Fruit fly (Drosophila melanogaster) whole organism, embryonic: ENCODE measurements around the gene CG10803.

Experiments used
- Atf-2 ChIP-seq: fragments of 200-800 bp; sonication (Bioruptor generic); optimal IDR thresholded peaks from 2 replicates; lab custom pipeline; 2016; ENCODE audit warnings: missing biosample characterization, missing genetic modification characterization
- CG10462 ChIP-seq: fragments of 200-800 bp; sonication (Bioruptor generic); optimal IDR thresholded peaks from 2 replicates; lab custom pipeline; 2016; ENCODE audit warnings: missing biosample characterization, missing genetic modification characterization
- CG12659 ChIP-seq: fragments of 200-800 bp; sonication (Bioruptor generic); optimal IDR thresholded peaks from 3 replicates; lab custom pipeline; 2017; ENCODE audit warnings: mild to moderate bottlenecking, missing biosample characterization, missing genetic modification reagents, missing genetic modification characterization
- CG13287 ChIP-seq: fragments of 200-800 bp; sonication (Bioruptor generic); IDR thresholded peaks from 2 replicates; pipeline ENCODE4 v1.3.6; 2022; ENCODE audit warnings: missing biosample characterization, missing genetic modification characterization; ENCODE audit not compliant: partially characterized antibody
- CG14014 ChIP-seq: fragments of 200-800 bp; sonication (Bioruptor generic); IDR thresholded peaks from 2 replicates; pipeline ENCODE4 v1.3.6; 2022; ENCODE audit warnings: missing biosample characterization, missing genetic modification characterization
- CG1603 ChIP-seq: fragments of 200-800 bp; sonication (Bioruptor generic); optimal IDR thresholded peaks from 2 replicates; lab custom pipeline; 2019; ENCODE audit warnings: missing biosample characterization, mild to moderate bottlenecking, missing genetic modification characterization, moderate library complexity
- CG17829 ChIP-seq: fragments of 200-800 bp; optimal IDR thresholded peaks from 2 replicates; lab custom pipeline; 2019; ENCODE audit warnings: missing biosample characterization, mild to moderate bottlenecking, missing genetic modification characterization, moderate library complexity
- CG18011 ChIP-seq: fragments of 200-800 bp; sonication (Bioruptor generic); optimal IDR thresholded peaks from 2 replicates; lab custom pipeline; 2017; ENCODE audit warnings: missing biosample characterization, missing genetic modification characterization, mild to moderate bottlenecking, moderate library complexity, missing genotype
- CG1832 ChIP-seq: fragments of 200-800 bp; sonication (Bioruptor generic); optimal IDR thresholded peaks from 2 replicates; lab custom pipeline; 2017; ENCODE audit warnings: missing biosample characterization, mild to moderate bottlenecking, missing genetic modification characterization, inconsistent platforms
- CG2712 ChIP-seq: fragments of 200-800 bp; optimal IDR thresholded peaks from 3 replicates; lab custom pipeline; 2019; ENCODE audit warnings: missing biosample characterization, mild to moderate bottlenecking, missing genetic modification characterization, moderate library complexity
- CG4360 ChIP-seq: fragments of 200-800 bp; sonication (Bioruptor generic); IDR thresholded peaks from 2 replicates; pipeline ENCODE4 v1.3.6; 2022; ENCODE audit warnings: missing biosample characterization, missing genetic modification characterization
- CG4730 ChIP-seq: fragments of 200-800 bp; sonication (Bioruptor generic); IDR thresholded peaks from 2 replicates; pipeline ENCODE4 v1.3.6; 2022; ENCODE audit warnings: missing biosample characterization, missing genetic modification characterization
- CG5953 ChIP-seq: fragments of 200-800 bp; sonication (Bioruptor generic); IDR thresholded peaks from 2 replicates; pipeline ENCODE4 v1.3.6; 2022; ENCODE audit warnings: missing biosample characterization, missing genetic modification characterization
- CG7987 ChIP-seq: fragments of 200-800 bp; sonication (Bioruptor generic); optimal IDR thresholded peaks from 2 replicates; lab custom pipeline; 2018; ENCODE audit warnings: missing biosample characterization, mild to moderate bottlenecking, missing genetic modification characterization, moderate library complexity
- CG8924 ChIP-seq: fragments of 200-800 bp; optimal IDR thresholded peaks from 3 replicates; lab custom pipeline; 2019; ENCODE audit warnings: missing biosample characterization, mild to moderate bottlenecking, missing genetic modification characterization, moderate library complexity
- CG9215 ChIP-seq: fragments of 200-800 bp; sonication (Bioruptor generic); IDR thresholded peaks from 2 replicates; pipeline ENCODE4 v1.3.6; 2022; ENCODE audit warnings: missing biosample characterization, missing genetic modification characterization
- CrebB ChIP-seq: fragments of 200-800 bp; sonication (Bioruptor generic); optimal IDR thresholded peaks from 3 replicates; lab custom pipeline; 2018; ENCODE audit warnings: missing biosample characterization, mild to moderate bottlenecking, missing genetic modification characterization
- D ChIP-seq, 2 experiments: fragments of 200-800 bp in 1 of 2; fragments of >200 bp in 1 of 2; sonication (Bioruptor generic) in 1 of 2; optimal IDR thresholded peaks; 2 replicates in 1 of 2; 3 replicates in 1 of 2; lab custom pipeline; 2017; ENCODE audit warnings: mild to moderate bottlenecking in 1 of 2, missing biosample characterization in 1 of 2, missing genetic modification characterization in 1 of 2, missing genetic modification reagents in 1 of 2
- Dad ChIP-seq: fragments of 200-800 bp; sonication (Bioruptor generic); optimal IDR thresholded peaks from 3 replicates; lab custom pipeline; 2016; ENCODE audit warnings: missing biosample characterization, missing genetic modification characterization
- Dek ChIP-seq: fragments of 200-800 bp; sonication (Bioruptor generic); optimal IDR thresholded peaks from 3 replicates; lab custom pipeline; 2019; ENCODE audit warnings: missing biosample characterization, mild to moderate bottlenecking, missing genetic modification characterization, moderate library complexity
- Dip3 ChIP-seq: fragments of 200-800 bp; sonication (Bioruptor generic); optimal IDR thresholded peaks from 3 replicates; lab custom pipeline; 2016; ENCODE audit warnings: missing biosample characterization, missing genetic modification characterization
- Elba2 ChIP-seq: fragments of 200-800 bp; sonication (Bioruptor generic); optimal IDR thresholded peaks from 3 replicates; lab custom pipeline; 2016; ENCODE audit warnings: missing biosample characterization, missing genetic modification characterization
- Hr51 ChIP-seq, 2 experiments: fragments of 200-800 bp; sonication (Bioruptor generic); optimal IDR thresholded peaks; 2 replicates in 1 of 2; 3 replicates in 1 of 2; lab custom pipeline; 2016 to 2018; ENCODE audit warnings: missing biosample characterization in 2 of 2, missing genetic modification characterization in 2 of 2, mild to moderate bottlenecking in 1 of 2, moderate library complexity in 1 of 2
- Kr ChIP-seq: fragments of 200-800 bp; sonication (Bioruptor generic); optimal IDR thresholded peaks from 2 replicates; lab custom pipeline; 2017; ENCODE audit warnings: missing biosample characterization, mild to moderate bottlenecking, missing genetic modification characterization
- MTF-1 ChIP-seq: fragments of 200-800 bp; sonication (Bioruptor generic); optimal IDR thresholded peaks from 2 replicates; lab custom pipeline; 2018; ENCODE audit warnings: missing biosample characterization, mild to moderate bottlenecking, missing genetic modification characterization, borderline replicate concordance
- Mes4 ChIP-seq: fragments of 200-800 bp; sonication (Bioruptor generic); optimal IDR thresholded peaks from 2 replicates; lab custom pipeline; 2016; ENCODE audit warnings: missing biosample characterization, missing genetic modification characterization
- NFAT ChIP-seq: fragments of 200-800 bp; sonication (Bioruptor generic); IDR thresholded peaks from 2 replicates; pipeline ENCODE4 v1.3.6; 2022; ENCODE audit warnings: missing biosample characterization, missing genetic modification characterization
- Nf-YC ChIP-seq: fragments of 200-800 bp; optimal IDR thresholded peaks from 3 replicates; lab custom pipeline; 2019; ENCODE audit warnings: missing biosample characterization, mild to moderate bottlenecking, missing genetic modification characterization, moderate library complexity
- Sin3A ChIP-seq: fragments of >200 bp; optimal IDR thresholded peaks from 2 replicates; lab custom pipeline; 2018
- Taf1 ChIP-seq: fragments of 200-800 bp; sonication (Bioruptor generic); IDR thresholded peaks from 2 replicates; pipeline ENCODE4 v1.3.6; 2022; ENCODE audit warnings: missing biosample characterization, missing genetic modification characterization
- abd-A ChIP-seq: fragments of 200-800 bp; sonication (Bioruptor generic); optimal IDR thresholded peaks from 3 replicates; lab custom pipeline; 2019; ENCODE audit warnings: missing biosample characterization, mild to moderate bottlenecking, missing genetic modification characterization, moderate library complexity
- ara ChIP-seq: fragments of 200-800 bp; sonication (Bioruptor generic); IDR thresholded peaks from 2 replicates; pipeline ENCODE4 v1.3.6; 2022; ENCODE audit warnings: missing biosample characterization, missing genetic modification characterization
- br ChIP-seq: fragments of >200 bp; optimal IDR thresholded peaks from 2 replicates; lab custom pipeline; 2017
- cg ChIP-seq: fragments of 200-800 bp; sonication (Bioruptor generic); optimal IDR thresholded peaks from 3 replicates; lab custom pipeline; 2019; ENCODE audit warnings: missing biosample characterization, mild to moderate bottlenecking, missing genetic modification characterization, moderate library complexity
- chm ChIP-seq: fragments of 200-800 bp; sonication (Bioruptor generic); IDR thresholded peaks from 2 replicates; pipeline ENCODE4 v1.3.6; 2022; ENCODE audit warnings: missing biosample characterization, missing genetic modification characterization
- exex ChIP-seq: fragments of 200-800 bp; sonication (Bioruptor generic); optimal IDR thresholded peaks from 4 replicates; lab custom pipeline; 2018; ENCODE audit warnings: missing biosample characterization, mild to moderate bottlenecking, missing genetic modification characterization, moderate library complexity
- eyg ChIP-seq: fragments of 200-800 bp; sonication (Bioruptor generic); optimal IDR thresholded peaks from 3 replicates; lab custom pipeline; 2016; ENCODE audit warnings: missing biosample characterization, missing genetic modification characterization
- gt ChIP-seq: fragments of 200-800 bp; sonication (Bioruptor generic); IDR thresholded peaks from 2 replicates; pipeline ENCODE4 v1.3.6; 2022; ENCODE audit warnings: missing biosample characterization, missing genetic modification characterization
- klu ChIP-seq: fragments of 200-800 bp; sonication (Bioruptor generic); IDR thresholded peaks from 2 replicates; pipeline ENCODE4 v1.3.6; 2022; ENCODE audit warnings: missing biosample characterization, missing genetic modification characterization
- lilli ChIP-seq: fragments of 200-800 bp; sonication (Bioruptor generic); optimal IDR thresholded peaks from 3 replicates; lab custom pipeline; 2016; ENCODE audit warnings: missing biosample characterization, missing genetic modification characterization
- phol ChIP-seq: fragments of 200-800 bp; sonication (Bioruptor generic); optimal IDR thresholded peaks from 3 replicates; lab custom pipeline; 2018; ENCODE audit warnings: missing biosample characterization, mild to moderate bottlenecking, missing genetic modification characterization, moderate library complexity
- pita ChIP-seq: fragments of 200-800 bp; sonication (Bioruptor generic); optimal IDR thresholded peaks from 2 replicates; lab custom pipeline; 2017; ENCODE audit warnings: missing biosample characterization, mild to moderate bottlenecking, missing genetic modification characterization
- prd ChIP-seq, 3 experiments: fragments of >200 bp in 2 of 3; fragments of 200-800 bp in 1 of 3; sonication (Bioruptor generic) in 1 of 3; optimal IDR thresholded peaks in 2 of 3; IDR thresholded peaks in 1 of 3; 2 replicates in 2 of 3; 3 replicates in 1 of 3; pipeline versions ENCODE4 v1.3.6 to Lab custom; 2017 to 2022; ENCODE audit warnings: missing biosample characterization in 1 of 3, missing genetic modification characterization in 1 of 3
- sens ChIP-seq: fragments of 200-800 bp; sonication (Bioruptor generic); peaks from one replicate; lab custom pipeline; 2016; ENCODE audit warnings: missing biosample characterization, missing genetic modification characterization
- sens-2 ChIP-seq: fragments of 200-800 bp; sonication (Bioruptor generic); IDR thresholded peaks from 2 replicates; pipeline ENCODE4 v1.3.6; 2022; ENCODE audit warnings: missing biosample characterization, missing genetic modification characterization
- sima ChIP-seq: fragments of 200-800 bp; sonication (Bioruptor generic); optimal IDR thresholded peaks from 2 replicates; lab custom pipeline; 2016; ENCODE audit warnings: missing biosample characterization, missing genetic modification characterization
- so ChIP-seq: fragments of 200-800 bp; sonication (Bioruptor generic); IDR thresholded peaks from 3 replicates; pipeline ENCODE4 v1.3.6; 2022; ENCODE audit warnings: missing biosample characterization, missing genetic modification characterization
- sr ChIP-seq: fragments of 200-800 bp; sonication (Bioruptor generic); IDR thresholded peaks from 3 replicates; pipeline ENCODE4 v1.3.6; 2022; ENCODE audit warnings: missing biosample characterization, missing genetic modification characterization
- stwl ChIP-seq: fragments of 200-800 bp; sonication (Bioruptor generic); optimal IDR thresholded peaks from 3 replicates; lab custom pipeline; 2018; ENCODE audit warnings: missing biosample characterization, mild to moderate bottlenecking, missing genetic modification characterization, moderate library complexity
- wdn ChIP-seq: fragments of 200-800 bp; sonication (Bioruptor generic); IDR thresholded peaks from 2 replicates; pipeline ENCODE4 v1.3.6; 2022; ENCODE audit warnings: missing biosample characterization, missing genetic modification characterization

The CG10803 gene

DNA sequence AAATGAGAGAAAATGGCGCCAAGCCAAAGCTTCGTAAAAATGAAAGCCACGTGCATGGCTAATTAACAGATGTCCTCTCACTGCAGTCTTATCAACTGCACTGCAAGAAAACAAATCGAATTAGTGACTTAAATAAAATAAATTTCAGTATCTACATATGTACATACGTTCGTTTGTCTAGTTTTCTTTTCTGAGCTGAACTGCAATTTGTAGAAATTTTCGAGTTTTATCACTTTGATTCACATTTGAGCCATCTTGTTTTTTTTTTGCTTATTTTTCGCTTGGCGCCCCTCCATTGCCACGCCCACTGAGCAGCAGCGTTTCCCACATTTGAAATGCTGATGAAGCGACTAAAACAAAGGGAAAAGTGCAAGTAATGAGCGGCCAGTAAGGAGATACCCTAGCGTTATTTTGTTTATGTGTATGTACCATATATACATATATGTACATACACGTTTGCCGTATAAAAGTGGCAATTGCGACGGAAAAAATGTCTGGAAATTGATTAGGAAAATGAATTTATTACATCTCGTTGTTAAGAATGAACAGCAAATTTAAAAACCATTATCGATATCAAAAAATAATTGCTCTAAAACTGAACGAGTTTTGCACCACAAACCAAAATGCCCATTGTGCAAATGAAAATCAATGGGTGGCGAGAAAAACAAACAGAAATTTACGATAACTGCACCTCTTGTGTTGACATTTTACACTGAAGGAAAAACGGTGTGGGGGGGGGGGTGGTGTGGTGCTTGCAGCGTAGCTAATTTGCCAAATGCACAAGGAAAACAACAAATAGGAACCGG, 37.5 kb upstream of the CG10803 start (continued):
- TF ChIP-seq CG17829 (tag; lab: Kevin White, UChicago): no peak
- TF ChIP-seq phol: peak; percentile 2
- no peak for TF ChIP-seq Nf-YC (tag; lab: Kevin White, UChicago)
- no peak for TF ChIP-seq CG1603 (tag; lab: Kevin White, UChicago)
- TF ChIP-seq NFAT (GFP tag; lab: Robert Waterston, UW): no peak
- TF ChIP-seq sr (GFP tag; lab: Robert Waterston, UW): no peak
- TF ChIP-seq stwl: no peak
- TF ChIP-seq CG12659 (GFP tag; lab: Kevin White, UChicago): no peak
- TF ChIP-seq sens-2 (GFP tag; lab: Robert Waterston, UW): no peak
- no peak for TF ChIP-seq exex (tag; lab: Kevin White, UChicago)
- TF ChIP-seq Dek: no peak
- TF ChIP-seq sima: no peak
- no peak for TF ChIP-seq prd (optimal IDR thresholded peaks at IDR 0.05; lab: Kevin White, UChicago)
- TF ChIP-seq prd (GFP tag; IDR thresholded peaks at IDR 0.05; lab: Robert Waterston, UW): peak; percentile 29; the same call in 1 of the 3 replicates
- TF ChIP-seq CG7987: no peak
- no peak for TF ChIP-seq CG14014 (GFP tag; lab: Robert Waterston, UW)
- no peak for TF ChIP-seq Dad
- no peak for TF ChIP-seq Hr51 (GFP tag; optimal IDR thresholded peaks at IDR 0.05; lab: Kevin White, UChicago)
- no peak for TF ChIP-seq CG13287 (GFP tag; lab: Robert Waterston, UW)
- TF ChIP-seq br (lab: Kevin White, UChicago): no peak
- TF ChIP-seq D (optimal IDR thresholded peaks at IDR 0.05; lab: Kevin White, UChicago): no peak
- no peak for TF ChIP-seq D (GFP tag; optimal IDR thresholded peaks at IDR 0.05; lab: Kevin White, UChicago)
- TF ChIP-seq pita: no peak
- TF ChIP-seq MTF-1 (GFP tag; lab: Kevin White, UChicago): no peak
- no peak for TF ChIP-seq eyg
- no peak for TF ChIP-seq Dip3 (GFP tag; lab: Kevin White, UChicago)
- TF ChIP-seq CG18011 (GFP tag; lab: Kevin White, UChicago): no peak
- TF ChIP-seq abd-A (tag; lab: Kevin White, UChicago): no peak
- peak; percentile 76 for TF ChIP-seq sens (GFP tag; lab: Kevin White, UChicago)
- TF ChIP-seq Sin3A (lab: Kevin White, UChicago): no peak
- 0 out of 2 replicates have a peak, but pooled peaks have one; percentile 7 for TF ChIP-seq CG4360 (GFP tag; lab: Robert Waterston, UW)
- no peak for TF ChIP-seq gt
- no peak for TF ChIP-seq Elba2 (GFP tag; lab: Kevin White, UChicago)
- TF ChIP-seq so (GFP tag; lab: Robert Waterston, UW): no peak
- no peak for TF ChIP-seq CG10462 (GFP tag; lab: Kevin White, UChicago)
- TF ChIP-seq CG4730: no peak
- no peak for TF ChIP-seq CG5953 (GFP tag; lab: Robert Waterston, UW)
- TF ChIP-seq Mes4 (GFP tag; lab: Kevin White, UChicago): no peak
- TF ChIP-seq klu (GFP tag; lab: Robert Waterston, UW): no peak
- no peak for TF ChIP-seq CrebB (tag; lab: Kevin White, UChicago)
- TF ChIP-seq cg (GFP tag; lab: Kevin White, UChicago): no peak
- no peak for TF ChIP-seq chm
- peak; percentile 12 for TF ChIP-seq CG2712 (tag; lab: Kevin White, UChicago)
- no peak for TF ChIP-seq Atf-2 (GFP tag; lab: Kevin White, UChicago)
- no peak for TF ChIP-seq wdn (GFP tag; lab: Robert Waterston, UW)
- peak; percentile 6; the same call in 1 of the 2 replicates for TF ChIP-seq ara (GFP tag; lab: Robert Waterston, UW)
- no peak for TF ChIP-seq CG9215
- TF ChIP-seq CG1832 (GFP tag; lab: Kevin White, UChicago): no peak
- TF ChIP-seq lilli: no peak
- TF ChIP-seq Kr: no peak
- no peak for TF ChIP-seq Taf1 (GFP tag; lab: Robert Waterston, UW)
- TF ChIP-seq CG8924 (tag; lab: Kevin White, UChicago): no peak
